Worm (Caenorhabditis elegans): Measurements from ENCODE around the gene F58A6.9.
A peak's percentile ranks its signal among the peaks of the same experiment; 100 is the strongest.

Gene F58A6.9

ce11 chrII:5154540-5154939 lies 4.1 kb downstream of the F58A6.9 start, which contains the start of gene srb-12:
TSS of gene srb-12 (minus strand) at chrII:5154640.
- TF ChIP-seq nhr-28 (tag; optimal IDR thresholded peaks at IDR 0.05) (no peak), elt-2 (tag; optimal IDR thresholded peaks at IDR 0.05) (no peak), fkh-2 (tag; optimal IDR thresholded peaks at IDR 0.05) (no peak), nhr-25 (tag; optimal IDR thresholded peaks at IDR 0.05) (no peak), hmg-11 (tag; optimal IDR thresholded peaks at IDR 0.05) (no peak), unc-62 (GFP tag; optimal IDR thresholded peaks at IDR 0.05) (no peak), R02D3.7 (tag; optimal IDR thresholded peaks at IDR 0.05) (no peak), ceh-16 (tag; optimal IDR thresholded peaks at IDR 0.05) (no peak), ceh-9 (tag; optimal IDR thresholded peaks at IDR 0.05) (no peak), tbx-2 (tag; optimal IDR thresholded peaks at IDR 0.05) (no peak), nhr-11 (tag; optimal IDR thresholded peaks at IDR 0.05) (no peak), zag-1 (tag; optimal IDR thresholded peaks at IDR 0.05) (no peak), ztf-11 (tag; optimal IDR thresholded peaks at IDR 0.05) (no peak), ceh-28 (tag; optimal IDR thresholded peaks at IDR 0.05) (no peak), nhr-77 (tag; optimal IDR thresholded peaks at IDR 0.05) (no peak), unc-39 (tag; optimal IDR thresholded peaks at IDR 0.05) (no peak), pqm-1 (tag; optimal IDR thresholded peaks at IDR 0.05) (no peak), lin-39 (tag; optimal IDR thresholded peaks at IDR 0.05) (no peak)

- TF ChIP-seq lin-15B (tag; optimal IDR thresholded peaks at IDR 0.05) (no peak), fos-1 (tag; optimal IDR thresholded peaks at IDR 0.05) (no peak), snpc-4 (tag; optimal IDR thresholded peaks at IDR 0.05) (no peak), unc-39 (tag; optimal IDR thresholded peaks at IDR 0.05) (no peak), lsy-12 (tag; optimal IDR thresholded peaks at IDR 0.05) (no peak), zag-1 (tag; optimal IDR thresholded peaks at IDR 0.05) (no peak), ama-1 (optimal IDR thresholded peaks at IDR 0.05) (no peak), ztf-11 (tag; optimal IDR thresholded peaks at IDR 0.05) (no peak), ZK546.5 (tag; optimal IDR thresholded peaks at IDR 0.05) (no peak), egl-27 (tag; optimal IDR thresholded peaks at IDR 0.05) (no peak), unc-62 (GFP tag; optimal IDR thresholded peaks at IDR 0.05) (no peak), fkh-10 (GFP tag; optimal IDR thresholded peaks at IDR 0.05) (no peak), nhr-77 (tag; optimal IDR thresholded peaks at IDR 0.05) (no peak), R02D3.7 (tag; optimal IDR thresholded peaks at IDR 0.05) (no peak)
These were observed 7.8 kb downstream of the F58A6.9 start, which contains the start of gene srb-16 for ce11 chrII:5150829-5151228. TSS of gene srb-16 (minus strand) at chrII:5150929.

DNA sequence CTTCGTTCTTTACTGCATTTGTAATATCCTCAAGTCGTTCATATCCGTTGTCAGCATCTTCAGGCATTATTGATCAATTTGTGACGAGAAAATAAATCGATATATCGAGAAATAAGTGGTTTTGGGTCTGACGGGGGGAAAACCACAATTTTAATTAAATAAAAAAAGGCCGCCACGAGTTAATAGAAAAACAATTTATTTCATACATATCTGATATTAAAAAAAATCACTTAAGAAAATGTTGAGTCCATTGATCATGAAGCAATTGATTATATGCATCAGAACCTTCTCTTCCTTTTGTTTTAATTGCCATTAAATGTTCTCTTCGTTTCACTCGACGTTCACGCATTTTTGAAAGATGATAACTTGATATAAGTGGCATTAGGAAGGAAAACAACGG lies 10.3 kb downstream of the F58A6.9 start, which contains the start of gene F58A6.5:
Gene F58A6.5, minus strand, starts transcription at position 101 of the 400 bp plus-strand sequence.
- TF ChIP-seq nhr-28 (tag; optimal IDR thresholded peaks at IDR 0.05) (no peak), hmg-11 (tag; optimal IDR thresholded peaks at IDR 0.05) (no peak), mml-1 (tag; optimal IDR thresholded peaks at IDR 0.05) (no peak), fkh-10 (GFP tag; optimal IDR thresholded peaks at IDR 0.05) (no peak), unc-62 (GFP tag; optimal IDR thresholded peaks at IDR 0.05) (no peak), R02D3.7 (tag; optimal IDR thresholded peaks at IDR 0.05) (no peak), nhr-11 (tag; optimal IDR thresholded peaks at IDR 0.05) (no peak), pqm-1 (tag; optimal IDR thresholded peaks at IDR 0.05) (no peak)

ce11 chrII:5142619-5143018 lies 16.1 kb downstream of the F58A6.9 start, which contains the start of gene F58A6.1:
TSS of gene F58A6.1 (plus strand) at chrII:5142919.
- TF ChIP-seq mml-1 (tag; optimal IDR thresholded peaks at IDR 0.05) (no peak), unc-62 (GFP tag; optimal IDR thresholded peaks at IDR 0.05) (no peak), egl-27 (tag; optimal IDR thresholded peaks at IDR 0.05) (no peak), aly-2 (tag; optimal IDR thresholded peaks at IDR 0.05) (no peak), elt-2 (tag; optimal IDR thresholded peaks at IDR 0.05) (no peak), lin-39 (tag; optimal IDR thresholded peaks at IDR 0.05) (no peak), ZK546.5 (tag; optimal IDR thresholded peaks at IDR 0.05) (no peak), elt-1 (tag; optimal IDR thresholded peaks at IDR 0.05) (no peak), nfya-1 (tag; optimal IDR thresholded peaks at IDR 0.05; ENCODE audit: insufficient read depth) (no peak), nhr-11 (tag; optimal IDR thresholded peaks at IDR 0.05) (no peak), nhr-28 (tag; optimal IDR thresholded peaks at IDR 0.05) (no peak)

DNA sequence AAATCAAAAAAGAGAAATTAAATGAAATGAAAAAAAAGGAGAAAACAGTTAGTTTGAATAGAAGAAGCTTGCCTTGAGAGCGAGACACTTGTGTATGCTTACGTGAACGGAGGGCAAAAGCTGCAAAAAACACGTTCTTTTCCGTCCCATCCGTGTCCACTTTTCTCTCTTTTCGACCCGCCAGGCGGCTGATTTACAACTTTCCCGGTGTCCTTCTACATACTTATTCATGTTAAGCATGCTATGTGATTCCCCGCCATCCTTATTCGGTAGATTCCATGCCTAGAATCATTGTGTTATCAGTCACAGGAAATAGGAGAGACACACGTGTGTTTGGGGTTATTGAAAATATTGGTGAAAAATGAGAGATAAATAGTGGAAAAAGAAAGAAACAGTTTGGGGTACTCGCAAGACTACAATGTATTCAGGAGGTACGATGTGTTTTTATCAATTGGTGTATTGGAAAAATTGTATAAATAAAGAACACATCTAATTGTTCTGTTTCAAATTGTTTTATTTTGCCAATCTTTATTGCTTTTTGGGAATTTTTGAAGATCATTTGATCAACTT lies 16.6 kb downstream of the F58A6.9 start, which contains the start of gene nas-29:
Gene nas-29, minus strand, starts transcription at position 92 of the 570 bp plus-strand sequence.
- TF ChIP-seq mdl-1 (tag; optimal IDR thresholded peaks at IDR 0.05) (peak; percentile 28), jun-1 (tag; optimal IDR thresholded peaks at IDR 0.05) (peak; percentile 20), unc-39 (tag; optimal IDR thresholded peaks at IDR 0.05) (no peak), nhr-25 (tag; optimal IDR thresholded peaks at IDR 0.05) (peak; percentile 64), elt-2 (tag; optimal IDR thresholded peaks at IDR 0.05) (peak; percentile 98), nhr-43 (tag; optimal IDR thresholded peaks at IDR 0.05; ENCODE audit: poor library complexity, severe bottlenecking) (peak; percentile 44), pqm-1 (tag; optimal IDR thresholded peaks at IDR 0.05) (peak; percentile 89), nhr-237 (tag; optimal IDR thresholded peaks at IDR 0.05) (no peak)

All from whole organism, L3 larva.